Worm (Caenorhabditis elegans) whole organism, L3 larva: Measurements from ENCODE around the gene ttr-19.
A peak's percentile ranks its signal among the peaks of the same experiment; 100 is the strongest.

Source experiments
- aly-2 ChIP-seq: fragments of 150-350 bp; optimal IDR thresholded peaks from 2 replicates; lab custom pipeline; 2014; ENCODE audit warnings: missing biosample characterization, missing genetic modification characterization
- ama-1 ChIP-seq: fragments of 150-350 bp; optimal IDR thresholded peaks from 2 replicates; lab custom pipeline; 2018
- ceh-16 ChIP-seq: sonication (generic microtip); optimal IDR thresholded peaks from 2 replicates; lab custom pipeline; 2017; ENCODE audit warnings: missing biosample characterization, missing genetic modification characterization
- ceh-82 ChIP-seq: fragments of 150-350 bp; optimal IDR thresholded peaks from 2 replicates; lab custom pipeline; 2014; ENCODE audit warnings: missing biosample characterization, missing genetic modification characterization
- ceh-9 ChIP-seq: sonication (generic microtip); optimal IDR thresholded peaks from 2 replicates; lab custom pipeline; 2018; ENCODE audit warnings: missing biosample characterization, missing genetic modification characterization
- daf-12 ChIP-seq: fragments of 150-350 bp; optimal IDR thresholded peaks from 2 replicates; lab custom pipeline; 2014; ENCODE audit warnings: missing biosample characterization, missing genetic modification reagents, missing genetic modification characterization
- egl-27 ChIP-seq: sonication (generic microtip); optimal IDR thresholded peaks from 4 replicates; lab custom pipeline; 2017; ENCODE audit warnings: missing biosample characterization, missing genetic modification reagents, missing genetic modification characterization
- egl-5 ChIP-seq: fragments of 150-350 bp; optimal IDR thresholded peaks from 2 replicates; lab custom pipeline; 2017; ENCODE audit warnings: missing biosample characterization, missing genetic modification reagents, missing genetic modification characterization, inconsistent platforms
- elt-1 ChIP-seq: fragments of 150-350 bp; optimal IDR thresholded peaks from 2 replicates; lab custom pipeline; 2014; ENCODE audit warnings: missing biosample characterization, missing genetic modification characterization
- elt-2 ChIP-seq: sonication (generic microtip); optimal IDR thresholded peaks from 2 replicates; lab custom pipeline; 2016; ENCODE audit warnings: missing genetic modification reagents, mild to moderate bottlenecking, missing genetic modification characterization, missing compliant biosample characterization
- elt-3 ChIP-seq, 3 experiments: fragments of 150-350 bp in 1 of 3; sonication (generic microtip) in 2 of 3; optimal IDR thresholded peaks; 2 replicates in 2 of 3; 4 replicates in 1 of 3; lab custom pipeline; 2014 to 2017; ENCODE audit warnings: missing biosample characterization in 3 of 3, missing genetic modification characterization in 3 of 3
- eor-1 ChIP-seq, 2 experiments: fragments of 150-350 bp; optimal IDR thresholded peaks; 2 replicates each; lab custom pipeline; 2014 to 2018; ENCODE audit warnings: missing biosample characterization in 2 of 2, missing genetic modification characterization in 2 of 2
- fkh-2 ChIP-seq: fragments of 150-350 bp; optimal IDR thresholded peaks from 2 replicates; lab custom pipeline; 2014; ENCODE audit warnings: missing biosample characterization, missing genetic modification reagents, missing genetic modification characterization
- fos-1 ChIP-seq: fragments of 150-350 bp; optimal IDR thresholded peaks from 2 replicates; lab custom pipeline; 2014; ENCODE audit warnings: missing biosample characterization, missing genetic modification characterization
- hmg-11 ChIP-seq: sonication (generic microtip); optimal IDR thresholded peaks from 2 replicates; lab custom pipeline; 2016; ENCODE audit warnings: missing genetic modification characterization, missing compliant biosample characterization
- lin-39 ChIP-seq: fragments of 150-350 bp; optimal IDR thresholded peaks from 2 replicates; lab custom pipeline; 2018; ENCODE audit warnings: missing biosample characterization, missing genetic modification reagents, missing genetic modification characterization
- lsy-12 ChIP-seq: sonication (generic microtip); optimal IDR thresholded peaks from 2 replicates; lab custom pipeline; 2016; ENCODE audit warnings: mild to moderate bottlenecking, missing genetic modification characterization, missing compliant biosample characterization
- mdl-1 ChIP-seq: fragments of 150-350 bp; optimal IDR thresholded peaks from 2 replicates; lab custom pipeline; 2014; ENCODE audit warnings: missing biosample characterization, missing genetic modification characterization
- mml-1 ChIP-seq: fragments of 150-350 bp; sonication (generic microtip); optimal IDR thresholded peaks from 3 replicates; lab custom pipeline; 2014; ENCODE audit warnings: missing biosample characterization, missing genetic modification characterization
- nfya-1 ChIP-seq: sonication (generic microtip); optimal IDR thresholded peaks from 2 replicates; lab custom pipeline; 2017; ENCODE audit warnings: missing genetic modification characterization, mild to moderate bottlenecking, missing compliant biosample characterization, antibody characterized with exemption, moderate library complexity; ENCODE audit not compliant: insufficient read depth
- nhr-11 ChIP-seq: fragments of 150-350 bp; optimal IDR thresholded peaks from 2 replicates; lab custom pipeline; 2014; ENCODE audit warnings: missing biosample characterization, missing genetic modification characterization
- nhr-23 ChIP-seq: fragments of 150-350 bp; optimal IDR thresholded peaks from 2 replicates; lab custom pipeline; 2014; ENCODE audit warnings: missing biosample characterization, missing genetic modification reagents, missing genetic modification characterization
- nhr-25 ChIP-seq: sonication (generic microtip); optimal IDR thresholded peaks from 2 replicates; lab custom pipeline; 2017; ENCODE audit warnings: missing biosample characterization, missing genetic modification characterization
- nhr-28 ChIP-seq: fragments of 150-350 bp; optimal IDR thresholded peaks from 2 replicates; lab custom pipeline; 2014; ENCODE audit warnings: missing biosample characterization, missing genetic modification characterization
- nhr-43 ChIP-seq: sonication (generic microtip); optimal IDR thresholded peaks from 2 replicates; lab custom pipeline; 2016; ENCODE audit warnings: mild to moderate bottlenecking, missing genetic modification characterization, missing compliant biosample characterization; ENCODE audit not compliant: poor library complexity, severe bottlenecking
- nhr-67 ChIP-seq: fragments of 150-350 bp; optimal IDR thresholded peaks from 2 replicates; lab custom pipeline; 2014; ENCODE audit warnings: missing biosample characterization, missing genetic modification characterization
- nhr-77 ChIP-seq: fragments of 150-350 bp; optimal IDR thresholded peaks from 2 replicates; lab custom pipeline; 2014; ENCODE audit warnings: missing biosample characterization, missing genetic modification characterization
- pha-4 ChIP-seq: fragments of 150-350 bp; optimal IDR thresholded peaks from 2 replicates; lab custom pipeline; 2014; ENCODE audit warnings: missing biosample characterization, missing genetic modification reagents, missing genetic modification characterization
- pqm-1 ChIP-seq: fragments of 150-350 bp; optimal IDR thresholded peaks from 2 replicates; lab custom pipeline; 2017; ENCODE audit warnings: missing biosample characterization, missing genetic modification characterization, inconsistent platforms
- skn-1 ChIP-seq: fragments of 150-350 bp; optimal IDR thresholded peaks from 2 replicates; lab custom pipeline; 2014; ENCODE audit warnings: missing biosample characterization, missing genetic modification characterization
- snpc-4 ChIP-seq: fragments of 150-350 bp; optimal IDR thresholded peaks from 2 replicates; lab custom pipeline; 2014; ENCODE audit warnings: missing biosample characterization, missing genetic modification characterization
- tbx-2 ChIP-seq: sonication (generic microtip); optimal IDR thresholded peaks from 2 replicates; lab custom pipeline; 2016; ENCODE audit warnings: mild to moderate bottlenecking, missing genetic modification characterization, missing compliant biosample characterization
- unc-39 ChIP-seq: sonication (generic microtip); optimal IDR thresholded peaks from 4 replicates; lab custom pipeline; 2017; ENCODE audit warnings: missing biosample characterization, missing genetic modification characterization
- unc-62 ChIP-seq: fragments of 150-350 bp; sonication (generic microtip); optimal IDR thresholded peaks from 4 replicates; lab custom pipeline; 2014; ENCODE audit warnings: missing biosample characterization, missing genetic modification reagents, missing genetic modification characterization
- zag-1 ChIP-seq: fragments of 150-350 bp; optimal IDR thresholded peaks from 2 replicates; lab custom pipeline; 2014; ENCODE audit warnings: missing biosample characterization, missing genetic modification characterization
- ztf-11 ChIP-seq: fragments of 150-350 bp; optimal IDR thresholded peaks from 2 replicates; lab custom pipeline; 2014; ENCODE audit warnings: missing biosample characterization, missing genetic modification characterization
- ztf-4 ChIP-seq: fragments of 150-350 bp; optimal IDR thresholded peaks from 2 replicates; lab custom pipeline; 2014; ENCODE audit warnings: missing biosample characterization, missing genetic modification characterization

The ttr-19 gene

DNA sequence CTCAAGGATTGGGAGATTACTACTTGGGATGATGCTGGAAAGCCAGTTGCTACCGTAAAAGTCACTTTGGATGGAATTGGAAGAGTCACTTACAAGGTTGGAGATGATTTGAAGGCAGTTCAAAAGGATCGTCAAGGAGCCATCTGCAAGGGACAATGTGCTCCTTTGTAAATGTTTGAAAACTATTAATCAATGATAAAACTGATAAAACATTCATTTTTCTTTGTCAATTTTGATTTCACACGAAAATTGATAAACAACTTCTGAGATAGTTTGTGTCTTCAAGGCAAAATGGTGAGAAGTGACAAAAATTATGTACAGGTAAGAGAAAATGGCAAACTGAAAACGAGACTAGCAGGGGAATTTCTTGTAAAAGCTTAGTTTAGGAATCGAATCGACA, 24.9 kb downstream of the ttr-19 start:
- TF ChIP-seq daf-12 (tag; lab: Kevin White, UChicago) (no peak), nhr-23 (tag; lab: Kevin White, UChicago) (no peak), nhr-67 (tag; lab: Kevin White, UChicago) (no peak), elt-2 (peak; percentile 4), ama-1 (peak; percentile 18)

DNA sequence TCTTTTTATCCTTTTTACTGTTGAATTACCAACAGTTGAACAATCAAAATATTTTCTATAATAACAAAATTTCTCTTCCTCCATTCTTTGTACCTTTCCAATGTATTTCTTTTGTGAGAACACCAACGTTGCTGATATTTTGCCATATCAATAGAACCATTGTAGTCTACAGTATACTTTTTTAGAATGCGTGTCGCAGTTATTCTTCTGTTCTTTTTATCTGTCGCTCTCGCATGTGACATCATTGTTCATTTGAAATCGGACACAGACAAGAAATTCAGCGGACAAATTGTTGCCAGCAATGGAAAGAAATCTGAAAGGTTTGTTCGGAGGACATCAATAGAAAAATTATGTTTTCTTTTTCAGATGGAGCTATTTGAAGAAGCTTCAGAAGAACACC, 25.3 kb downstream of the ttr-19 start, which contains the start of gene ZK856.7:
Gene ZK856.7, plus strand, starts transcription at position 186 of the 400 bp plus-strand sequence.
- TF ChIP-seq nhr-23 (tag; lab: Kevin White, UChicago) = peak; percentile 25
- no peak for TF ChIP-seq lsy-12 (tag; lab: Kevin White, UChicago)

DNA sequence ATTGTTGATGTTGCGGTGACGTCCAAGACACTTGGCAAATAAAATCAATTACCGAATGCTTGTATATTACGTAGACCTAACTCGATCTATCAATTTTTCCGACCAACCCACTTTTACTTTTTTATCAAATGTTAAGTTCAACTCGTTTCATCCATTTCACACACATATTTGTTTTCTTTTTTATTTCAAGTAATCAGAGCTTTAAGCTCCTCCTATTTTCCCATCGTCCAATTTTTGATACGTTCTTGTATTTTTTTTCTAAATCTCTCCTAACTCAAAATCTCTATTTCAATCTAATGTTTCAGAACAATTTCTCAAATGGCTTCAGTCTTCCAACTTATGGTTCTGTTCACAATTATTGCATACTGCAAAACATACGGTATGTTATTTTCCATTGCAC, 28.8 kb downstream of the ttr-19 start, which contains the start of gene ZK856.6:
Gene ZK856.6, plus strand, starts transcription at position 301 of the 400 bp plus-strand sequence.
- no peak for TF ChIP-seq nhr-28
- TF ChIP-seq tbx-2 (tag; lab: Kevin White, UChicago) = no peak
- no peak for TF ChIP-seq ztf-4 (tag; lab: Kevin White, UChicago)
- no peak for TF ChIP-seq mdl-1 (tag; lab: Kevin White, UChicago)
- no peak for TF ChIP-seq ceh-16 (tag; lab: Kevin White, UChicago)
- no peak for TF ChIP-seq aly-2 (tag; lab: Kevin White, UChicago)
- no peak for TF ChIP-seq ceh-9 (tag; lab: Kevin White, UChicago)
- TF ChIP-seq ztf-11 (tag; lab: Kevin White, UChicago) = no peak
- no peak for TF ChIP-seq zag-1 (tag; lab: Kevin White, UChicago)
- no peak for TF ChIP-seq mml-1 (tag; lab: Kevin White, UChicago)
- TF ChIP-seq skn-1 = no peak
- no peak for TF ChIP-seq nfya-1
- TF ChIP-seq nhr-25 (tag; lab: Kevin White, UChicago) = no peak
- TF ChIP-seq ceh-82 (tag; lab: Kevin White, UChicago) = no peak
- no peak for TF ChIP-seq daf-12 (tag; lab: Kevin White, UChicago)
- no peak for TF ChIP-seq snpc-4 (tag; lab: Kevin White, UChicago)
- TF ChIP-seq egl-27 (tag; lab: Kevin White, UChicago) = no peak
- TF ChIP-seq egl-5 (tag; lab: Kevin White, UChicago) = no peak
- TF ChIP-seq, all 47 proteins: peak for 0

DNA sequence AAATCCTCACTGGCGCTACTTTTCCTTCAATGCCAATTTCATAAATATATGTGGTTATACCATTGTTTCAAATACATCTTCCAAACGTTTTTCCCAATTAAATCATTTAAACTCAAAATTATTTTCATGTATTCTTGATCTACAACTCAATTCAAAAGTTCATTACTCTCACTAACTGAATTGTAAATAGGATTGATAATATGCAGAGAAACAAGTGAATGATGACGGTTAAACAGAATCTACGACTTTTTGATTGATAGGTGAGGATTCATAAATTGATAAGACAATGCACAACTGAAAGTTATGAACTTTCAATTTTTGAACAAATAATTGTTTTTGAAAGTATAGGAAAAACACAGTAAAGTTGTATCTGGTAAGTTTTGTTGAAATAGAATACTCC, 36.0 kb downstream of the ttr-19 start:
- TF ChIP-seq mml-1 (tag; lab: Kevin White, UChicago) = no peak
- TF ChIP-seq elt-2 = peak; percentile 22
- TF ChIP-seq, all 47 proteins: peak for 1

DNA sequence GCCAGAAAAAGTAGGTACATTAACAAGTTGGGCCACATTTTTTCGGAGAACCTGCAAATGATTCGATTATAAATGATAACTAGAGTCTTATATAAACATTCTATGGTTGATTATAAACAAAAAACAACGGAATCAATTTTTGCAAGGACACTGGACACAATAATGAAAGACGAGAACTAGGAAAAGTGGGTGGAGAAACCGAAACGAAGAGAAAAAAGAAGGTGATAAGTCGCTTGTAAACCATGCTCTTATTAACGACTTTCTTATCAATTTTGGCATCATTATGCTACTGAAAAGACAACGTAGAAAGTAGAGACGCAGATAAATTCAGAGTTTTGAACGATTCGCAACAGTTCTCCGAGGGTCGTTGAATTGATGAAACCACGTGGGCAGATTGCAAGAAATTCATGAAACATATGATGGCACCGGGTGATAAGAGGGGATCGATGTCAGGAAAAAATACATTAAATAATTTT, 37.1 kb downstream of the ttr-19 start, which contains the start of gene ZK856.5:
Gene ZK856.5, minus strand, starts transcription at position 51 of the 476 bp plus-strand sequence.
- TF ChIP-seq pqm-1 (peak; percentile 94), elt-2 (peak; percentile 91), lin-39 (tag; lab: Kevin White, UChicago) (no peak), nhr-23 (tag; lab: Kevin White, UChicago) (no peak), pha-4 (tag; lab: Kevin White, UChicago) (peak; percentile 14), ztf-4 (tag; lab: Kevin White, UChicago) (no peak), lsy-12 (tag; lab: Kevin White, UChicago) (no peak)

DNA sequence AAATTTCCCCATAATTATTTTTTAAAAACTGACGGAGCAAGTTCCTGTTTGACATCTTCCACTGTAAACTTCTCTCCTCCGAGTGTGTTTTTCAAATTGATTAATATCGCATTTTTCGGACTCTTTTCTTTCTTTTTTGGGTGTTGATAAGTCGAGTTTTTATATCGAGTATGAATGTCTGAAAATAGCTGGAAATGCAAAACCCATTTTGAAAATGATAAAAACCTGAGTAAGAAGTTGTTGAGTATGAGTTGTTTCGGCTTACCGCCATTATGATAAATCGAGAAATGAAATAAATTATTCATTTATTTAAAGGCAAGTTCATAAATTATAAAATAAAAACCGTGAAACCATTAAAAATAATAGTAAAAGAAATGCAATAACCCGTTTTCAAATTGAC, 41.5 kb downstream of the ttr-19 start, which contains the start of gene ZK856.18:
Gene ZK856.18, minus strand, starts transcription at position 289 of the 400 bp plus-strand sequence.
- TF ChIP-seq fos-1 (no peak), eor-1 (tag; optimal IDR thresholded peaks at IDR 0.05; lab: Kevin White, UChicago) (no peak), zag-1 (tag; lab: Kevin White, UChicago) (no peak), hmg-11 (tag; lab: Kevin White, UChicago) (no peak), ceh-82 (tag; lab: Kevin White, UChicago) (no peak), unc-62 (GFP tag; lab: Kevin White, UChicago) (no peak), elt-2 (no peak), nhr-77 (tag; lab: Kevin White, UChicago) (no peak), fkh-2 (tag; lab: Kevin White, UChicago) (no peak), nhr-11 (tag; lab: Kevin White, UChicago) (no peak), elt-3 (tag; optimal IDR thresholded peaks at IDR 0.05; lab: Kevin White, UChicago) (no peak), lsy-12 (tag; lab: Kevin White, UChicago) (no peak), unc-39 (tag; lab: Kevin White, UChicago) (no peak), daf-12 (tag; lab: Kevin White, UChicago) (no peak), nfya-1 (no peak), mdl-1 (tag; lab: Kevin White, UChicago) (no peak), elt-1 (tag; lab: Kevin White, UChicago) (no peak), ceh-9 (tag; lab: Kevin White, UChicago) (no peak), skn-1 (no peak), nhr-43 (tag; lab: Kevin White, UChicago) (no peak)
